Worm (Caenorhabditis elegans): Measurements from ENCODE around the gene insc-1.

- TF ChIP-seq lin-15B (tag; optimal IDR thresholded peaks at IDR 0.05) (no peak), zag-1 (tag; optimal IDR thresholded peaks at IDR 0.05) (no peak), pqm-1 (tag; optimal IDR thresholded peaks at IDR 0.05) (no peak), nhr-237 (tag; optimal IDR thresholded peaks at IDR 0.05) (no peak), aly-2 (tag; optimal IDR thresholded peaks at IDR 0.05) (no peak), snpc-4 (tag; optimal IDR thresholded peaks at IDR 0.05) (no peak), nhr-77 (tag; optimal IDR thresholded peaks at IDR 0.05) (no peak)
These were observed 19.7 kb upstream of the insc-1 start, which contains the start of gene nhr-21 for ce11 chrII:7338995-7339394.

Measured in whole organism, L3 larva.